Worm (Caenorhabditis elegans) whole organism, L4/young adult: Measurements from ENCODE around the gene mev-1.

Experiments
- W03F9.2 ChIP-seq: fragments of 150-350 bp; optimal IDR thresholded peaks from 2 replicates; lab custom pipeline; 2014; ENCODE audit warnings: missing biosample characterization, missing genetic modification characterization
- him-1 ChIP-seq: sonication (generic microtip); optimal IDR thresholded peaks from 2 replicates; lab custom pipeline; 2016; ENCODE audit warnings: missing genotype, missing genetic modification reagents, missing genetic modification characterization, missing compliant biosample characterization

DNA sequence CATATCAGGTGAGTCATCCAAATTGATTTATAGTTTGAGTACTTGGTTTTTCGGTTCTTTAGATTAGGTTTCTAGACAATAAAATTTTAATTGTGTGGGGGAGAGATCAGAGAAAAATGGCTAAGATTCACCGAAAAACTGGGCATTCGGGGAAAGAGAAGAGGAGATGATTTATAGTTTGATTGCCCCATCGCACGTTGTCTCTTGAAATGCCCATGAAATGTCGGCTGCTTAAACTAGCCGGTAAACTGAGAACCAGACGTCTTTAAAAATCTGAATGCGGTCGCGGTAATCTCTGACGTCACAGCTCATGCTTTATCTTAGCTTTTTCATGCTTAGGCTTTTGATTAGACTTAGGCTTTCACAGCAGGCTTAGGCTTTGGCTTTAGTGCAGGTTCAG lies 37.2 kb upstream of the mev-1 start:
- TF ChIP-seq W03F9.2 (no peak), him-1 (tag; lab: Kevin White, UChicago) (no peak)
